Worm (Caenorhabditis elegans) whole organism, L4 larva: ENCODE data around the gene ada-2.
A peak's percentile ranks its signal among the peaks of the same experiment; 100 is the strongest.

Source experiments
- F44E2.7 ChIP-seq: fragments of 200-800 bp; sonication (Bioruptor generic); IDR thresholded peaks from 2 replicates; pipeline ENCODE4 v2.1.2; 2022; ENCODE audit warnings: missing genetic modification characterization, missing compliant biosample characterization
- F49E8.2 ChIP-seq: sonication (generic microtip); optimal IDR thresholded peaks from 2 replicates; lab custom pipeline; 2016; ENCODE audit warnings: missing compliant biosample characterization, mild to moderate bottlenecking, missing genetic modification characterization, borderline replicate concordance
- aha-1 ChIP-seq: fragments of 150-350 bp; peaks from one replicate; lab custom pipeline; 2014; ENCODE audit warnings: missing biosample characterization, missing genetic modification characterization
- ama-1 ChIP-seq: fragments of 150-350 bp; optimal IDR thresholded peaks from 2 replicates; lab custom pipeline; 2014; ENCODE audit warnings: inconsistent platforms, mixed read lengths
- ceh-32 ChIP-seq: sonication (generic microtip); optimal IDR thresholded peaks from 2 replicates; lab custom pipeline; 2016; ENCODE audit warnings: mild to moderate bottlenecking, missing genetic modification characterization, missing compliant biosample characterization; ENCODE audit not compliant: poor library complexity
- ceh-62 ChIP-seq: sonication (generic microtip); optimal IDR thresholded peaks from 2 replicates; lab custom pipeline; 2017; ENCODE audit warnings: missing biosample characterization, missing genetic modification characterization
- ceh-82 ChIP-seq: sonication (generic microtip); optimal IDR thresholded peaks from 2 replicates; lab custom pipeline; 2017; ENCODE audit warnings: missing biosample characterization, missing genetic modification characterization
- daf-12 ChIP-seq: fragments of 150-350 bp; optimal IDR thresholded peaks from 2 replicates; lab custom pipeline; 2014; ENCODE audit warnings: missing biosample characterization, missing genetic modification reagents, missing genetic modification characterization
- daf-19 ChIP-seq: fragments of 200-800 bp; sonication (Bioruptor generic); conservative IDR thresholded peaks from 2 replicates; pipeline ENCODE4 v1.3.6; 2022; ENCODE audit warnings: missing genetic modification characterization, missing compliant biosample characterization
- egl-27 ChIP-seq: sonication (generic microtip); optimal IDR thresholded peaks from 3 replicates; lab custom pipeline; 2017; ENCODE audit warnings: missing biosample characterization, missing genetic modification reagents, missing genetic modification characterization
- hlh-30 ChIP-seq: sonication (generic microtip); optimal IDR thresholded peaks from 2 replicates; lab custom pipeline; 2017; ENCODE audit warnings: antibody characterized with exemption, mild to moderate bottlenecking, missing genetic modification characterization, missing compliant biosample characterization; ENCODE audit not compliant: insufficient read depth
- lin-39 ChIP-seq: fragments of 150-350 bp; optimal IDR thresholded peaks from 2 replicates; lab custom pipeline; 2014; ENCODE audit warnings: missing biosample characterization, missing genetic modification reagents, missing genetic modification characterization
- mdl-1 ChIP-seq, 2 experiments: fragments of 150-350 bp in 1 of 2; sonication (generic microtip) in 1 of 2; optimal IDR thresholded peaks; 2 replicates each; lab custom pipeline; 2014 to 2017; ENCODE audit warnings: missing biosample characterization in 2 of 2, missing genetic modification characterization in 2 of 2
- mep-1 ChIP-seq: fragments of 150-350 bp; sonication (generic microtip); optimal IDR thresholded peaks from 3 replicates; lab custom pipeline; 2014; ENCODE audit warnings: missing biosample characterization, missing genetic modification characterization
- mxl-2 ChIP-seq: fragments of 200-800 bp; sonication (Bioruptor generic); conservative IDR thresholded peaks from 2 replicates; pipeline ENCODE4 v1.3.6; 2022; ENCODE audit warnings: missing genetic modification reagents, missing genetic modification characterization, missing compliant biosample characterization
- mxl-3 ChIP-seq: fragments of 200-800 bp; sonication (Bioruptor generic); optimal IDR thresholded peaks from 2 replicates; lab custom pipeline; 2018; ENCODE audit warnings: mild to moderate bottlenecking, missing genetic modification characterization, missing compliant biosample characterization
- nhr-11 ChIP-seq: fragments of 150-350 bp; optimal IDR thresholded peaks from 2 replicates; lab custom pipeline; 2014; ENCODE audit warnings: missing biosample characterization, missing genetic modification characterization
- nhr-111 ChIP-seq: fragments of 200-800 bp; sonication (Bioruptor generic); optimal IDR thresholded peaks from 2 replicates; lab custom pipeline; 2018; ENCODE audit warnings: mild to moderate bottlenecking, missing genetic modification characterization, missing compliant biosample characterization
- nhr-237 ChIP-seq: sonication (generic microtip); optimal IDR thresholded peaks from 2 replicates; lab custom pipeline; 2017; ENCODE audit warnings: missing biosample characterization, missing genetic modification characterization
- nhr-42 ChIP-seq: fragments of 200-800 bp; sonication (Bioruptor generic); IDR thresholded peaks from 2 replicates; pipeline ENCODE4 v1.3.6; 2022; ENCODE audit warnings: missing genetic modification characterization, missing compliant biosample characterization
- nhr-6 ChIP-seq: fragments of 150-350 bp; optimal IDR thresholded peaks from 2 replicates; lab custom pipeline; 2014; ENCODE audit warnings: missing biosample characterization, missing genetic modification characterization
- nhr-76 ChIP-seq: fragments of 150-350 bp; optimal IDR thresholded peaks from 2 replicates; lab custom pipeline; 2014; ENCODE audit warnings: missing biosample characterization, missing genetic modification characterization
- nhr-77 ChIP-seq: fragments of 150-350 bp; optimal IDR thresholded peaks from 2 replicates; lab custom pipeline; 2014; ENCODE audit warnings: missing biosample characterization, missing genetic modification characterization
- pha-4 ChIP-seq, 2 experiments: fragments of 150-350 bp in 1 of 2; fragments of 200-800 bp in 1 of 2; sonication (Bioruptor generic) in 1 of 2; IDR thresholded peaks in 1 of 2; optimal IDR thresholded peaks in 1 of 2; 2 replicates each; pipeline versions ENCODE4 v1.3.6 to Lab custom; 2014 to 2022; ENCODE audit warnings: missing genetic modification characterization in 2 of 2, missing genetic modification reagents in 2 of 2, missing biosample characterization in 1 of 2, missing compliant biosample characterization in 1 of 2
- php-3 ChIP-seq: fragments of 200-800 bp; sonication (Bioruptor generic); IDR thresholded peaks from 2 replicates; pipeline ENCODE4 v1.3.6; 2022; ENCODE audit warnings: missing genetic modification reagents, missing genetic modification characterization, missing compliant biosample characterization
- rbr-2 ChIP-seq: sonication (generic microtip); optimal IDR thresholded peaks from 2 replicates; lab custom pipeline; 2016; ENCODE audit warnings: missing genotype, missing genetic modification characterization, missing compliant biosample characterization
- snpc-1.2 ChIP-seq: fragments of 200-800 bp; sonication (Bioruptor generic); IDR thresholded peaks from 2 replicates; pipeline ENCODE4 v1.3.6; 2022; ENCODE audit warnings: missing genetic modification reagents, missing genetic modification characterization, missing compliant biosample characterization
- spr-1 ChIP-seq: sonication (generic microtip); optimal IDR thresholded peaks from 2 replicates; lab custom pipeline; 2016; ENCODE audit warnings: mild to moderate bottlenecking, missing genetic modification characterization, missing compliant biosample characterization
- tag-97 ChIP-seq: fragments of 200-800 bp; sonication (Bioruptor generic); IDR thresholded peaks from 2 replicates; pipeline ENCODE4 v1.3.6; 2022; ENCODE audit warnings: missing genetic modification characterization, missing compliant biosample characterization
- tra-1 ChIP-seq: fragments of 200-800 bp; sonication (Bioruptor generic); IDR thresholded peaks from 2 replicates; pipeline ENCODE4 v1.3.6; 2022; ENCODE audit warnings: missing genetic modification reagents, missing genetic modification characterization, missing compliant biosample characterization
- unc-62 ChIP-seq, 3 experiments: fragments of 150-350 bp in 1 of 3; sonication (generic microtip); optimal IDR thresholded peaks in 2 of 3; peaks in 1 of 3; 1 replicate in 1 of 3; 2 replicates in 2 of 3; lab custom pipeline; 2014 to 2017; ENCODE audit warnings: missing biosample characterization in 3 of 3, missing genetic modification characterization in 3 of 3, missing genetic modification reagents in 3 of 3, missing genotype in 1 of 3
- vab-7 ChIP-seq: fragments of 200-800 bp; sonication (Bioruptor generic); IDR thresholded peaks from 2 replicates; pipeline ENCODE4 v1.3.6; 2022; ENCODE audit warnings: missing genetic modification reagents, missing genetic modification characterization, missing compliant biosample characterization

The ada-2 gene

ce11 chrII:7238248-7238647 lies 13.8 kb upstream of the ada-2 start, which contains the start of gene aqp-1 (continued):
- no peak for TF ChIP-seq nhr-237
- no peak for TF ChIP-seq snpc-1.2
- TF ChIP-seq daf-12 (tag; lab: Kevin White, UChicago), result no peak
- no peak for TF ChIP-seq ceh-32 (tag; lab: Kevin White, UChicago)
- no peak for TF ChIP-seq lin-39 (tag; lab: Kevin White, UChicago)
- 0 out of 2 replicates have a peak, but pooled peaks have one; percentile 19 for TF ChIP-seq nhr-42
- peak; percentile 45 for TF ChIP-seq nhr-77 (tag; lab: Kevin White, UChicago)
- TF ChIP-seq mep-1 (tag; lab: Kevin White, UChicago), result no peak
- no peak for TF ChIP-seq rbr-2
- TF ChIP-seq F44E2.7 (GFP tag; lab: Robert Waterston, UW), result no peak
- peak in 1 of 2 experiments; percentile 34 for TF ChIP-seq mdl-1 (tag; optimal IDR thresholded peaks at IDR 0.05; lab: Kevin White, UChicago)
- TF ChIP-seq hlh-30 (tag; lab: Kevin White, UChicago), result no peak
- TF ChIP-seq tra-1 (GFP tag; lab: Robert Waterston, UW), result peak; percentile 52; the same call in 1 of the 2 replicates
- TF ChIP-seq pha-4 (GFP tag; IDR thresholded peaks at IDR 0.05; lab: Robert Waterston, UW), result no peak
- peak; percentile 6 for TF ChIP-seq pha-4 (tag; optimal IDR thresholded peaks at IDR 0.05; lab: Kevin White, UChicago)

DNA sequence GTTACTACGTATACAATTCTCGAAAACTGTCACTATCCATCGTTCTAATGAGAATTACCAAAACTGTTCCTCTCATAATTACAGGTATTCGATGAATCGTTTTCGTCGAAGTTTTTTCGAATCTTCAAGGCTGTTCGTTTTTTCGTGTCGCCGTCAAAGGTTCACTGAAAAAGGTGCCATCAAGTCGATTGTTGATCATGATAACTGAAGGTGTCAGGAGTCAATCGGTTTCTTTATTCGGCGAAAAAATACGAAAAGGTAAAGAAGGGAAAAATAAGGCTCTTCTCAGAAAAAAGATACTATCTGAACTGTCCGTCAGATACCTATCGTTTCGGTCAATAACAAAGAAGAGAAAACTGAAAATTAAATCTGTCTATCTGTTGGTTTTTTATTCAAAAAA lies 13.3 kb upstream of the ada-2 start:
- TF ChIP-seq mxl-3 (GFP tag; lab: Kevin White, UChicago) (no peak), unc-62 (GFP tag; optimal IDR thresholded peaks at IDR 0.05 in 1 of 2; lab: Kevin White, UChicago) (peak in 1 of 2 experiments; percentile 63), unc-62 (tag; optimal IDR thresholded peaks at IDR 0.05; lab: Kevin White, UChicago) (no peak), F49E8.2 (tag; lab: Kevin White, UChicago) (no peak), nhr-111 (no peak)

DNA sequence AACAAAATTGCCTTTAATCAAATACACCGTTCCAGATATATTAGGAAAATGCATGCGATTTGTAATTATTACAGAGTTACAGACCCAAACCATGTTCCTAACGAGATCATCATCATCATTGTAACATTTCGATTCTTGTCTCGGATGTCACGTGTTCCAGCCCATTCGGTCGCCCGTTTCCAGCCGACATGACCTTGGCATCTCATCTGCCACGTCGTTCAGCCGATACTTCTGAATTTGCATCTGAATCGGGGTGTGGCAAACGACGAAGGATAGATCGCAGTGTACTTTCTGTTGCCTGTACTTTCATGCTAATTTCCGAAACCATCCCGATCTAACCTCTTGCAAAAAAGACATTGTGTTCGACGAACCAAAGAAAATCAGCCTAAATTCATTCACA lies 12.4 kb upstream of the ada-2 start:
- TF ChIP-seq ceh-32 (tag; lab: Kevin White, UChicago), result no peak
- TF ChIP-seq aha-1 (tag; lab: Kevin White, UChicago), result peak; percentile 94
- TF ChIP-seq nhr-11 (tag; lab: Kevin White, UChicago), result no peak
- peak in 1 of 2 experiments; percentile 68 for TF ChIP-seq unc-62 (GFP tag; optimal IDR thresholded peaks at IDR 0.05 in 1 of 2; lab: Kevin White, UChicago)
- no peak for TF ChIP-seq unc-62 (tag; optimal IDR thresholded peaks at IDR 0.05; lab: Kevin White, UChicago)
- TF ChIP-seq php-3 (GFP tag; lab: Robert Waterston, UW), result no peak
- TF ChIP-seq, all 104 proteins: peak for 2

DNA sequence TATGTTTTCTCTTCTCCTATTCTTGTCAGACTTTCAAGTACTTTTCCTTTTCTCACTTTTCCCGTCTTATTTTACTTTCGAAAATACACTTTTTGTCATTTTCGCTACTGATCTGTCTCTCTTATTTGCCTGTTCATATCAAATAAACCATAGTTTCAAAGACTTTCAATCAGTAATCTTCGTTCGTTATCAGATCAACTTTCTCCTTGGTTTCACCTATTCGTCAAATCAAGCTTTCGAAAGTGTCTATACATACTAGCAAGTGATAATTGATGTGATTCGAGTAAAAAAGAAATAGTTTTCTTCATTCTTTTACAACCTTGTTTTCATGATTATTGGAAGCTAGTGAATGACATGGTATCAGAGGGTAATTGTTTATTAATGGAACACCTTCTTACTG lies 9.3 kb upstream of the ada-2 start:
- TF ChIP-seq spr-1, result no peak
- TF ChIP-seq ceh-32 (tag; lab: Kevin White, UChicago), result no peak
- no peak for TF ChIP-seq hlh-30 (tag; lab: Kevin White, UChicago)
- no peak for TF ChIP-seq mxl-2 (GFP tag; lab: Robert Waterston, UW)
- no peak for TF ChIP-seq ceh-62

DNA sequence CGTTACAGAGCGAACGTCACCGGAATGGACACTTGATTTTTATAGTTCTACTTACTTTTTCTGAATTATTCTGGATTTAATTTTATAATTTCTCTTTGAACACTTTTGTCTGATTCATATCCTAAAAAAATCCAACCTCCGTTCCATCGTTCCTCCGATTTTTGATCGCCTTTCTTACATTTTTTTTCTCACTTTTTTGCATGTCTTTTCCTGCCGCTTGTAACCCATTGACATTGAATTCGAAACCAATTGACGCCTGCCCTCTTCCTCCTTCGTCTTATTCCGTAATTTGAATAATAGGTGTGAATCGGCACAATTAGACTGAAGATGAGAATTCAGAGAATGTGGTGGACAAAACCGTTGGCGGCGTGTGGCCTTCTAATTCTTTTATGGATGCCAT lies 6.5 kb upstream of the ada-2 start, which contains the start of gene skpo-3:
TSS of gene skpo-3 (plus strand) at position 301 of the 400 bp plus-strand sequence.
- TF ChIP-seq ceh-82 (tag; lab: Kevin White, UChicago) (no peak), tag-97 (GFP tag; lab: Robert Waterston, UW) (no peak), nhr-76 (tag; lab: Kevin White, UChicago) (no peak), nhr-6 (tag; lab: Kevin White, UChicago) (no peak), daf-19 (GFP tag; lab: Robert Waterston, UW) (no peak), mxl-3 (GFP tag; lab: Kevin White, UChicago) (no peak), ama-1 (no peak), vab-7 (GFP tag; lab: Robert Waterston, UW) (no peak), egl-27 (tag; lab: Kevin White, UChicago) (no peak), mep-1 (tag; lab: Kevin White, UChicago) (no peak)
